Fruit fly (Drosophila melanogaster) whole organism, prepupa: ENCODE data around the gene CG13390.

ENCODE experiments used
- Blimp-1 ChIP-seq: fragments of 200-800 bp; sonication (Bioruptor generic); optimal IDR thresholded peaks from 3 replicates; lab custom pipeline; 2017; ENCODE audit warnings: missing biosample characterization, missing genetic modification characterization, mild to moderate bottlenecking, moderate library complexity, missing genetic modification reagents
- CG10631 ChIP-seq: fragments of 200-800 bp; sonication (Bioruptor generic); optimal IDR thresholded peaks from 2 replicates; lab custom pipeline; 2016; ENCODE audit warnings: missing biosample characterization, missing genetic modification characterization
- CG10669 ChIP-seq: fragments of 200-800 bp; sonication (Bioruptor generic); optimal IDR thresholded peaks from 3 replicates; lab custom pipeline; 2018; ENCODE audit warnings: missing biosample characterization, mild to moderate bottlenecking, missing genetic modification characterization, moderate library complexity
- CG11294 ChIP-seq: fragments of 200-800 bp; sonication (Bioruptor generic); IDR thresholded peaks from 2 replicates; pipeline ENCODE4 v1.3.6; 2022; ENCODE audit warnings: missing biosample characterization, missing genetic modification characterization
- CG11762 ChIP-seq: fragments of 200-800 bp; sonication (Bioruptor generic); optimal IDR thresholded peaks from 3 replicates; lab custom pipeline; 2016; ENCODE audit warnings: missing biosample characterization, missing genetic modification characterization; ENCODE audit not compliant: insufficient read depth
- CG11902 ChIP-seq: fragments of 200-800 bp; sonication (Bioruptor generic); optimal IDR thresholded peaks from 3 replicates; lab custom pipeline; 2016; ENCODE audit warnings: missing biosample characterization, missing genetic modification characterization
- CG15336 ChIP-seq: fragments of 200-800 bp; sonication (Bioruptor generic); IDR thresholded peaks from 2 replicates; pipeline ENCODE4 v1.3.6; 2022; ENCODE audit warnings: missing biosample characterization, missing genetic modification characterization
- CG1621 ChIP-seq: fragments of 200-800 bp; sonication (Bioruptor generic); optimal IDR thresholded peaks from 3 replicates; lab custom pipeline; 2018; ENCODE audit warnings: missing biosample characterization, mild to moderate bottlenecking, missing genetic modification characterization
- CG16779 ChIP-seq: fragments of 200-800 bp; sonication (Bioruptor generic); optimal IDR thresholded peaks from 3 replicates; lab custom pipeline; 2017; ENCODE audit warnings: missing biosample characterization, mild to moderate bottlenecking, missing genetic modification characterization
- CG31627 ChIP-seq: fragments of 200-800 bp; sonication (Bioruptor generic); optimal IDR thresholded peaks from 3 replicates; lab custom pipeline; 2016; ENCODE audit warnings: missing biosample characterization, missing genetic modification characterization
- CG32006 ChIP-seq: fragments of 200-800 bp; sonication (Bioruptor generic); optimal IDR thresholded peaks from 3 replicates; lab custom pipeline; 2017; ENCODE audit warnings: missing biosample characterization, mild to moderate bottlenecking, missing genetic modification characterization
- CG34406 ChIP-seq: fragments of 200-800 bp; sonication (Bioruptor generic); optimal IDR thresholded peaks from 3 replicates; lab custom pipeline; 2016; ENCODE audit warnings: missing biosample characterization, missing genetic modification characterization
- CG4318 ChIP-seq: fragments of 200-800 bp; sonication (Bioruptor generic); optimal IDR thresholded peaks from 3 replicates; lab custom pipeline; 2017; ENCODE audit warnings: missing biosample characterization, mild to moderate bottlenecking, missing genetic modification characterization
- CG6163 ChIP-seq: fragments of 200-800 bp; sonication (Bioruptor generic); IDR thresholded peaks from 3 replicates; pipeline ENCODE4 v1.3.6; 2022; ENCODE audit warnings: missing biosample characterization, missing genetic modification characterization
- CG6792 ChIP-seq: fragments of 200-800 bp; sonication (Bioruptor generic); optimal IDR thresholded peaks from 3 replicates; lab custom pipeline; 2016; ENCODE audit warnings: missing biosample characterization, missing genetic modification characterization
- CG6808 ChIP-seq: fragments of 200-800 bp; sonication (Bioruptor generic); optimal IDR thresholded peaks from 3 replicates; lab custom pipeline; 2017; ENCODE audit warnings: missing biosample characterization, missing genetic modification characterization, mild to moderate bottlenecking, moderate library complexity, missing genetic modification reagents
- CG6854 ChIP-seq: fragments of 200-800 bp; sonication (Bioruptor generic); optimal IDR thresholded peaks from 2 replicates; lab custom pipeline; 2017; ENCODE audit warnings: missing biosample characterization, mild to moderate bottlenecking, missing genetic modification characterization
- CG7368 ChIP-seq: fragments of 200-800 bp; sonication (Bioruptor generic); optimal IDR thresholded peaks from 3 replicates; lab custom pipeline; 2016; ENCODE audit warnings: missing biosample characterization, missing genetic modification characterization
- CG8632 ChIP-seq: fragments of 200-800 bp; sonication (Bioruptor generic); optimal IDR thresholded peaks from 3 replicates; lab custom pipeline; 2016; ENCODE audit warnings: missing biosample characterization, missing genetic modification characterization
- CG9139 ChIP-seq: fragments of 200-800 bp; sonication (Bioruptor generic); optimal IDR thresholded peaks from 3 replicates; lab custom pipeline; 2017; ENCODE audit warnings: missing biosample characterization, mild to moderate bottlenecking, missing genetic modification characterization
- Eip93F ChIP-seq: fragments of 200-800 bp; sonication (Bioruptor generic); optimal IDR thresholded peaks from 2 replicates; lab custom pipeline; 2016; ENCODE audit warnings: missing biosample characterization, mild to moderate bottlenecking, missing genetic modification characterization
- Ets96B ChIP-seq: fragments of 200-800 bp; optimal IDR thresholded peaks from 2 replicates; lab custom pipeline; 2019; ENCODE audit warnings: missing biosample characterization, mild to moderate bottlenecking, missing genetic modification characterization, moderate library complexity
- Gug ChIP-seq: fragments of 200-800 bp; sonication (Bioruptor generic); IDR thresholded peaks from 2 replicates; pipeline ENCODE4 v1.3.6; 2022; ENCODE audit warnings: missing biosample characterization, missing genetic modification characterization
- Hr38 ChIP-seq: sonication (Bioruptor generic); optimal IDR thresholded peaks from 2 replicates; lab custom pipeline; 2016; ENCODE audit warnings: missing biosample characterization, missing genetic modification characterization
- Hr39 ChIP-seq: fragments of 200-800 bp; sonication (Bioruptor generic); optimal IDR thresholded peaks from 2 replicates; lab custom pipeline; 2016; ENCODE audit warnings: missing biosample characterization, missing genetic modification characterization
- Hr4 ChIP-seq: fragments of 200-800 bp; sonication (Bioruptor generic); optimal IDR thresholded peaks from 3 replicates; lab custom pipeline; 2016; ENCODE audit warnings: missing biosample characterization, missing genetic modification characterization
- Met ChIP-seq: fragments of 200-800 bp; sonication (Bioruptor generic); optimal IDR thresholded peaks from 3 replicates; lab custom pipeline; 2016; ENCODE audit warnings: missing biosample characterization, missing genetic modification characterization
- OdsH ChIP-seq: fragments of 200-800 bp; sonication (Bioruptor generic); optimal IDR thresholded peaks from 3 replicates; lab custom pipeline; 2016; ENCODE audit warnings: missing biosample characterization, missing genetic modification characterization
- Sox102F ChIP-seq: fragments of 200-800 bp; sonication (Bioruptor generic); optimal IDR thresholded peaks from 2 replicates; lab custom pipeline; 2016; ENCODE audit warnings: missing biosample characterization, mild to moderate bottlenecking, missing genetic modification characterization
- Sox14 ChIP-seq: fragments of 200-800 bp; sonication (Bioruptor generic); optimal IDR thresholded peaks from 3 replicates; lab custom pipeline; 2016; ENCODE audit warnings: missing biosample characterization, missing genetic modification characterization
- Sox15 ChIP-seq: fragments of 200-800 bp; sonication (Bioruptor generic); optimal IDR thresholded peaks from 3 replicates; lab custom pipeline; 2016; ENCODE audit warnings: missing biosample characterization, missing genetic modification characterization
- achi ChIP-seq: fragments of 200-800 bp; sonication (Bioruptor generic); optimal IDR thresholded peaks from 3 replicates; lab custom pipeline; 2016; ENCODE audit warnings: missing biosample characterization, missing genetic modification characterization
- acj6 ChIP-seq: fragments of 200-800 bp; sonication (Bioruptor generic); optimal IDR thresholded peaks from 3 replicates; lab custom pipeline; 2016; ENCODE audit warnings: missing biosample characterization, missing genetic modification characterization
- cyc ChIP-seq: fragments of 200-800 bp; sonication (Bioruptor generic); optimal IDR thresholded peaks from 3 replicates; lab custom pipeline; 2016; ENCODE audit warnings: missing biosample characterization, missing genetic modification characterization
- dsx ChIP-seq: fragments of 200-800 bp; optimal IDR thresholded peaks from 3 replicates; lab custom pipeline; 2019; ENCODE audit warnings: missing biosample characterization, mild to moderate bottlenecking, missing genetic modification characterization, moderate library complexity; ENCODE audit not compliant: poor library complexity, severe bottlenecking
- esn ChIP-seq: fragments of 200-800 bp; sonication (Bioruptor generic); optimal IDR thresholded peaks from 2 replicates; lab custom pipeline; 2016; ENCODE audit warnings: missing biosample characterization, mild to moderate bottlenecking, missing genetic modification characterization, moderate library complexity
- fd59A ChIP-seq: fragments of 200-800 bp; sonication (Bioruptor generic); optimal IDR thresholded peaks from 2 replicates; lab custom pipeline; 2017; ENCODE audit warnings: missing biosample characterization, mild to moderate bottlenecking, missing genetic modification characterization, missing genetic modification reagents
- fd85E ChIP-seq: fragments of 200-800 bp; sonication (Bioruptor generic); optimal IDR thresholded peaks from 3 replicates; lab custom pipeline; 2016; ENCODE audit warnings: missing biosample characterization, missing genetic modification characterization
- fkh ChIP-seq: fragments of 200-800 bp; sonication (Bioruptor generic); optimal IDR thresholded peaks from 3 replicates; lab custom pipeline; 2017; ENCODE audit warnings: missing biosample characterization, mild to moderate bottlenecking, missing genetic modification characterization, moderate library complexity
- lz ChIP-seq: fragments of 200-800 bp; sonication (Bioruptor generic); optimal IDR thresholded peaks from 3 replicates; lab custom pipeline; 2016; ENCODE audit warnings: missing biosample characterization, missing genetic modification characterization
- net ChIP-seq: fragments of 200-800 bp; sonication (Bioruptor generic); optimal IDR thresholded peaks from 3 replicates; lab custom pipeline; 2016; ENCODE audit warnings: missing biosample characterization, missing genetic modification characterization
- salr ChIP-seq, 2 experiments: fragments of 200-800 bp; sonication (Bioruptor generic); optimal IDR thresholded peaks; 3 replicates each; lab custom pipeline; 2016 to 2018; ENCODE audit warnings: missing biosample characterization in 2 of 2, missing genetic modification characterization in 2 of 2, mild to moderate bottlenecking in 1 of 2
- spab ChIP-seq: fragments of 200-800 bp; sonication (Bioruptor generic); optimal IDR thresholded peaks from 2 replicates; lab custom pipeline; 2017; ENCODE audit warnings: missing biosample characterization, mild to moderate bottlenecking, missing genetic modification characterization, missing genetic modification reagents
- ss ChIP-seq, 2 experiments: fragments of 200-800 bp; sonication (Bioruptor generic); optimal IDR thresholded peaks; 2 replicates in 1 of 2; 3 replicates in 1 of 2; lab custom pipeline; 2017 to 2018; ENCODE audit warnings: mild to moderate bottlenecking in 2 of 2, missing biosample characterization in 2 of 2, missing genetic modification characterization in 2 of 2, moderate library complexity in 1 of 2
- svp ChIP-seq: fragments of 200-800 bp; sonication (Bioruptor generic); peaks from one replicate; lab custom pipeline; 2016; ENCODE audit warnings: missing biosample characterization, missing genetic modification characterization
- vri ChIP-seq: fragments of 200-800 bp; sonication (Bioruptor generic); optimal IDR thresholded peaks from 3 replicates; lab custom pipeline; 2016; ENCODE audit warnings: missing biosample characterization, mild to moderate bottlenecking, missing genetic modification characterization

The CG13390 gene

dm6 chr2L:8424090-8424470, 47.5 kb upstream of the CG13390 start:
- TF ChIP-seq Sox14 (GFP tag; lab: Kevin White, UChicago) (peak; percentile 80), Sox15 (GFP tag; lab: Kevin White, UChicago) (no peak), dsx (GFP tag; lab: Kevin White, UChicago) (no peak), CG6163 (GFP tag; lab: Robert Waterston, UW) (peak; percentile 37; the same call in 1 of the 3 replicates), CG6854 (GFP tag; lab: Kevin White, UChicago) (no peak), CG32006 (no peak), lz (no peak), CG9139 (GFP tag; lab: Kevin White, UChicago) (no peak), Hr38 (GFP tag; lab: Kevin White, UChicago) (no peak), CG11762 (GFP tag; lab: Kevin White, UChicago) (no peak), fkh (GFP tag; lab: Kevin White, UChicago) (no peak), vri (peak; percentile 6), CG11294 (GFP tag; lab: Robert Waterston, UW) (no peak), CG8632 (GFP tag; lab: Kevin White, UChicago) (no peak), fd59A (GFP tag; lab: Kevin White, UChicago) (no peak), CG16779 (no peak), ss (GFP tag; optimal IDR thresholded peaks at IDR 0.05; lab: Kevin White, UChicago) (peak in 1 of 2 experiments; percentile 40), acj6 (GFP tag; lab: Kevin White, UChicago) (no peak), Blimp-1 (no peak), svp (GFP tag; lab: Kevin White, UChicago) (peak; percentile 81), CG11902 (GFP tag; lab: Kevin White, UChicago) (no peak), salr (GFP tag; optimal IDR thresholded peaks at IDR 0.05; lab: Kevin White, UChicago) (no peak), achi (GFP tag; lab: Kevin White, UChicago) (no peak), CG6792 (GFP tag; lab: Kevin White, UChicago) (no peak), OdsH (GFP tag; lab: Kevin White, UChicago) (no peak)

- TF ChIP-seq Ets96B (tag; lab: Kevin White, UChicago) = peak; percentile 20
- no peak for TF ChIP-seq CG7368 (GFP tag; lab: Kevin White, UChicago)
- TF ChIP-seq fd85E (GFP tag; lab: Kevin White, UChicago) = no peak
- TF ChIP-seq Sox102F (GFP tag; lab: Kevin White, UChicago) = peak; percentile 57
- no peak for TF ChIP-seq Hr39
- no peak for TF ChIP-seq salr (GFP tag; optimal IDR thresholded peaks at IDR 0.05; lab: Kevin White, UChicago)
- peak; percentile 24 for TF ChIP-seq CG10631
- peak; percentile 6 for TF ChIP-seq acj6 (GFP tag; lab: Kevin White, UChicago)
- no peak for TF ChIP-seq dsx (GFP tag; lab: Kevin White, UChicago)
- peak; percentile 35 for TF ChIP-seq esn
- TF ChIP-seq CG10669 = peak; percentile 36
- TF ChIP-seq Sox14 (GFP tag; lab: Kevin White, UChicago) = no peak
- TF ChIP-seq lz = no peak
- no peak for TF ChIP-seq OdsH (GFP tag; lab: Kevin White, UChicago)
- TF ChIP-seq CG8632 (GFP tag; lab: Kevin White, UChicago) = no peak
- TF ChIP-seq net (GFP tag; lab: Kevin White, UChicago) = no peak
- TF ChIP-seq Sox15 (GFP tag; lab: Kevin White, UChicago) = no peak
- TF ChIP-seq fkh (GFP tag; lab: Kevin White, UChicago) = peak; percentile 23
- no peak for TF ChIP-seq vri
- peak; percentile 40 for TF ChIP-seq Met
- TF ChIP-seq spab = no peak
- peak; percentile 3 for TF ChIP-seq Hr4 (GFP tag; lab: Kevin White, UChicago)
- no peak for TF ChIP-seq cyc (GFP tag; lab: Kevin White, UChicago)
- TF ChIP-seq CG11902 (GFP tag; lab: Kevin White, UChicago) = no peak
- TF ChIP-seq CG6792 (GFP tag; lab: Kevin White, UChicago) = no peak
- no peak for TF ChIP-seq Gug (GFP tag; lab: Robert Waterston, UW)
- TF ChIP-seq svp (GFP tag; lab: Kevin White, UChicago) = peak; percentile 53
- no peak for TF ChIP-seq CG34406
- peak in 1 of 2 experiments; percentile 33 for TF ChIP-seq ss (GFP tag; optimal IDR thresholded peaks at IDR 0.05; lab: Kevin White, UChicago)
- TF ChIP-seq CG31627 = no peak
- no peak for TF ChIP-seq CG15336 (GFP tag; lab: Robert Waterston, UW)
- TF ChIP-seq CG1621 = no peak
- TF ChIP-seq CG9139 (GFP tag; lab: Kevin White, UChicago) = no peak
- TF ChIP-seq CG4318 (GFP tag; lab: Kevin White, UChicago) = no peak
- TF ChIP-seq CG6808 (GFP tag; lab: Kevin White, UChicago) = peak; percentile 58
- no peak for TF ChIP-seq Blimp-1
- no peak for TF ChIP-seq Eip93F (GFP tag; lab: Kevin White, UChicago)
Observed at dm6 chr2L:8423460-8424089, 47.0 kb upstream of the CG13390 start.
